Fruit fly (Drosophila melanogaster): ENCODE results near the gene Cp15.

- no peak for TF ChIP-seq Sp1 (GFP tag; optimal IDR thresholded peaks at IDR 0.05)
- peak; percentile 30 for TF ChIP-seq h (GFP tag; optimal IDR thresholded peaks at IDR 0.05)
- TF ChIP-seq Mio (GFP tag; optimal IDR thresholded peaks at IDR 0.05): no peak
- TF ChIP-seq lola (GFP tag; optimal IDR thresholded peaks at IDR 0.05): no peak
- TF ChIP-seq ey (GFP tag; optimal IDR thresholded peaks at IDR 0.05): peak; percentile 10
- TF ChIP-seq OdsH (GFP tag; optimal IDR thresholded peaks at IDR 0.05): no peak
- no peak for TF ChIP-seq dsf (GFP tag; optimal IDR thresholded peaks at IDR 0.05; ENCODE audit: borderline replicate concordance)
- no peak for TF ChIP-seq Rel (GFP tag; optimal IDR thresholded peaks at IDR 0.05)
- TF ChIP-seq Rel (tag; optimal IDR thresholded peaks at IDR 0.05): no peak
- TF ChIP-seq GATAd (GFP tag; optimal IDR thresholded peaks at IDR 0.05): no peak
- TF ChIP-seq br (GFP tag; optimal IDR thresholded peaks at IDR 0.05): no peak
- no peak for TF ChIP-seq woc (GFP tag; optimal IDR thresholded peaks at IDR 0.05)
- no peak for TF ChIP-seq CG32264 (GFP tag; optimal IDR thresholded peaks at IDR 0.05)
- no peak for TF ChIP-seq Abd-B (GFP tag; optimal IDR thresholded peaks at IDR 0.05)
- TF ChIP-seq psq (GFP tag; optimal IDR thresholded peaks at IDR 0.05): no peak
These were observed 44.9 kb downstream of the Cp15 start for dm6 chr3L:8772998-8773684.

All from whole organism, wandering third instar larva.